Worm (Caenorhabditis elegans) whole organism, L4 larva: ENCODE data around the gene srw-119.

Experiments used
- F49E8.2 ChIP-seq: sonication (generic microtip); optimal IDR thresholded peaks from 2 replicates; lab custom pipeline; 2016; ENCODE audit warnings: missing compliant biosample characterization, mild to moderate bottlenecking, missing genetic modification characterization, borderline replicate concordance
- R02D3.7 ChIP-seq: fragments of 150-350 bp; sonication (generic microtip); optimal IDR thresholded peaks from 3 replicates; lab custom pipeline; 2014; ENCODE audit warnings: missing biosample characterization, missing genetic modification characterization
- T26A8.4 ChIP-seq: fragments of 200-800 bp; sonication (Bioruptor generic); IDR thresholded peaks from 2 replicates; pipeline ENCODE4 v1.3.6; 2022; ENCODE audit warnings: missing genetic modification characterization, missing compliant biosample characterization
- aha-1 ChIP-seq: fragments of 150-350 bp; peaks from one replicate; lab custom pipeline; 2014; ENCODE audit warnings: missing biosample characterization, missing genetic modification characterization
- aly-2 ChIP-seq: sonication (generic microtip); optimal IDR thresholded peaks from 2 replicates; lab custom pipeline; 2018; ENCODE audit warnings: missing biosample characterization, missing genetic modification characterization
- attf-4 ChIP-seq: sonication (generic microtip); optimal IDR thresholded peaks from 3 replicates; lab custom pipeline; 2017; ENCODE audit warnings: missing biosample characterization, missing genetic modification characterization
- ceh-20 ChIP-seq: fragments of 200-800 bp; sonication (Bioruptor generic); IDR thresholded peaks from 2 replicates; pipeline ENCODE4 v1.3.6; 2022; ENCODE audit warnings: missing genetic modification reagents, missing genetic modification characterization, missing compliant biosample characterization
- ceh-28 ChIP-seq: fragments of 150-350 bp; optimal IDR thresholded peaks from 2 replicates; lab custom pipeline; 2014; ENCODE audit warnings: missing biosample characterization, missing genetic modification reagents, missing genetic modification characterization
- ceh-32 ChIP-seq: sonication (generic microtip); optimal IDR thresholded peaks from 2 replicates; lab custom pipeline; 2016; ENCODE audit warnings: mild to moderate bottlenecking, missing genetic modification characterization, missing compliant biosample characterization; ENCODE audit not compliant: poor library complexity
- ceh-62 ChIP-seq: sonication (generic microtip); optimal IDR thresholded peaks from 2 replicates; lab custom pipeline; 2017; ENCODE audit warnings: missing biosample characterization, missing genetic modification characterization
- daf-12 ChIP-seq: fragments of 150-350 bp; optimal IDR thresholded peaks from 2 replicates; lab custom pipeline; 2014; ENCODE audit warnings: missing biosample characterization, missing genetic modification reagents, missing genetic modification characterization
- daf-16 ChIP-seq, 3 experiments: sonication (generic microtip); optimal IDR thresholded peaks; 2 replicates each; lab custom pipeline; 2016 to 2017; ENCODE audit warnings: missing genetic modification characterization in 3 of 3, missing genetic modification reagents in 3 of 3, mild to moderate bottlenecking in 2 of 3, missing compliant biosample characterization in 2 of 3, missing biosample characterization in 1 of 3, moderate library complexity in 1 of 3
- dmd-6 ChIP-seq: fragments of 200-800 bp; sonication (Bioruptor generic); IDR thresholded peaks from 2 replicates; pipeline ENCODE4 v1.3.6; 2022; ENCODE audit warnings: missing genetic modification reagents, missing genetic modification characterization, missing compliant biosample characterization
- duxl-1 ChIP-seq: sonication (generic microtip); optimal IDR thresholded peaks from 2 replicates; lab custom pipeline; 2016; ENCODE audit warnings: mild to moderate bottlenecking, missing genetic modification characterization, moderate library complexity, missing compliant biosample characterization; ENCODE audit not compliant: poor library complexity
- dve-1 ChIP-seq: sonication (generic microtip); optimal IDR thresholded peaks from 2 replicates; lab custom pipeline; 2017; ENCODE audit warnings: antibody characterized with exemption, mild to moderate bottlenecking, missing genetic modification characterization, missing compliant biosample characterization; ENCODE audit not compliant: insufficient read depth
- hif-1 ChIP-seq, 2 experiments: sonication (generic microtip); optimal IDR thresholded peaks; 2 replicates each; lab custom pipeline; 2016 to 2017; ENCODE audit warnings: missing compliant biosample characterization in 2 of 2, missing genetic modification characterization in 2 of 2, missing genetic modification reagents in 2 of 2, missing genotype in 2 of 2, mild to moderate bottlenecking in 1 of 2
- hmg-1.1 ChIP-seq: fragments of 200-800 bp; sonication (Bioruptor generic); IDR thresholded peaks from 2 replicates; pipeline ENCODE4 v1.3.6; 2022; ENCODE audit warnings: missing genetic modification reagents, missing genetic modification characterization, missing compliant biosample characterization
- jun-1 ChIP-seq: fragments of 150-350 bp; optimal IDR thresholded peaks from 2 replicates; lab custom pipeline; 2014; ENCODE audit warnings: missing biosample characterization, missing genetic modification reagents, missing genetic modification characterization
- lin-13 ChIP-seq: fragments of 150-350 bp; optimal IDR thresholded peaks from 2 replicates; lab custom pipeline; 2014; ENCODE audit warnings: missing biosample characterization, missing genetic modification reagents, missing genetic modification characterization
- lir-3 ChIP-seq: sonication (generic microtip); optimal IDR thresholded peaks from 2 replicates; lab custom pipeline; 2016; ENCODE audit warnings: mild to moderate bottlenecking, missing genetic modification characterization, missing compliant biosample characterization
- mdl-1 ChIP-seq, 2 experiments: fragments of 150-350 bp in 1 of 2; sonication (generic microtip) in 1 of 2; optimal IDR thresholded peaks; 2 replicates each; lab custom pipeline; 2014 to 2017; ENCODE audit warnings: missing biosample characterization in 2 of 2, missing genetic modification characterization in 2 of 2
- mdt-29 ChIP-seq: fragments of 200-800 bp; sonication (Bioruptor generic); IDR thresholded peaks from 2 replicates; pipeline ENCODE4 v1.3.6; 2022; ENCODE audit warnings: missing genetic modification reagents, missing genetic modification characterization, missing compliant biosample characterization
- mep-1 ChIP-seq: fragments of 150-350 bp; sonication (generic microtip); optimal IDR thresholded peaks from 3 replicates; lab custom pipeline; 2014; ENCODE audit warnings: missing biosample characterization, missing genetic modification characterization
- mes-2 ChIP-seq: sonication (generic microtip); optimal IDR thresholded peaks from 2 replicates; lab custom pipeline; 2016; ENCODE audit warnings: missing genotype, mild to moderate bottlenecking, missing genetic modification characterization, missing compliant biosample characterization; ENCODE audit not compliant: poor library complexity, severe bottlenecking
- nhr-28 ChIP-seq: fragments of 150-350 bp; optimal IDR thresholded peaks from 2 replicates; lab custom pipeline; 2014; ENCODE audit warnings: missing biosample characterization, missing genetic modification characterization
- nhr-42 ChIP-seq: fragments of 200-800 bp; sonication (Bioruptor generic); IDR thresholded peaks from 2 replicates; pipeline ENCODE4 v1.3.6; 2022; ENCODE audit warnings: missing genetic modification characterization, missing compliant biosample characterization
- nhr-77 ChIP-seq: fragments of 150-350 bp; optimal IDR thresholded peaks from 2 replicates; lab custom pipeline; 2014; ENCODE audit warnings: missing biosample characterization, missing genetic modification characterization
- pha-4 ChIP-seq, 2 experiments: fragments of 150-350 bp in 1 of 2; fragments of 200-800 bp in 1 of 2; sonication (Bioruptor generic) in 1 of 2; IDR thresholded peaks in 1 of 2; optimal IDR thresholded peaks in 1 of 2; 2 replicates each; pipeline versions ENCODE4 v1.3.6 to Lab custom; 2014 to 2022; ENCODE audit warnings: missing genetic modification characterization in 2 of 2, missing genetic modification reagents in 2 of 2, missing biosample characterization in 1 of 2, missing compliant biosample characterization in 1 of 2
- set-16 ChIP-seq: fragments of 200-800 bp; sonication (Bioruptor generic); IDR thresholded peaks from 2 replicates; pipeline ENCODE4 v1.3.6; 2022; ENCODE audit warnings: missing genetic modification reagents, missing genetic modification characterization, missing compliant biosample characterization
- snpc-4 ChIP-seq: fragments of 150-350 bp; optimal IDR thresholded peaks from 2 replicates; lab custom pipeline; 2014; ENCODE audit warnings: missing biosample characterization, missing genetic modification characterization
- unc-39 ChIP-seq: sonication (generic microtip); optimal IDR thresholded peaks from 2 replicates; lab custom pipeline; 2017; ENCODE audit warnings: missing biosample characterization, missing genetic modification characterization
- unc-62 ChIP-seq, 3 experiments: fragments of 150-350 bp in 1 of 3; sonication (generic microtip); optimal IDR thresholded peaks in 2 of 3; peaks in 1 of 3; 1 replicate in 1 of 3; 2 replicates in 2 of 3; lab custom pipeline; 2014 to 2017; ENCODE audit warnings: missing biosample characterization in 3 of 3, missing genetic modification characterization in 3 of 3, missing genetic modification reagents in 3 of 3, missing genotype in 1 of 3
- zfp-2 ChIP-seq: sonication (generic microtip); optimal IDR thresholded peaks from 2 replicates; lab custom pipeline; 2016; ENCODE audit warnings: mild to moderate bottlenecking, missing genetic modification characterization, missing compliant biosample characterization
- zfp-3 ChIP-seq: fragments of 200-800 bp; sonication (Bioruptor generic); conservative IDR thresholded peaks from 2 replicates; pipeline ENCODE4 v1.3.6; 2022; ENCODE audit warnings: missing genetic modification reagents, missing genetic modification characterization, missing compliant biosample characterization

Gene srw-119

DNA sequence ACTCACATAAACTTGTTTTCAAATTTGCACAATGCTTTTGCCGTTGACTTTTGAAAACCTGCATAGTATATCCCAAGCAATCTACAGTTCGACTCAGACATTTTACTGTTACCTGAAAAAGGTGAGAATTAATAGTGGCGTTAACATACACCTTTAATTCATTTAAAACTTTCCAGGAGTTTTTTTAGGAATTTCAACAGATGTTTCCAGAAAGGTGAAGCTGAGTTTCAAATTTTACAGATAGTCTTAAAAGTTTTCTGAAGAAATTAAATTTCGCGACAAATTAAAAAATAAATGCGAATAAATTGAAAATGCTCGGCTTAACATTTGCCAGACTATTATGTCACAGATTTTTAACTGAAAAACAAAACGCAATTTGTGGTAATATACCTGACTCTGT, at the start of gene srw-119:
Gene srw-119, minus strand, starts transcription at position 101 of the 400 bp plus-strand sequence.
- TF ChIP-seq unc-39 = no peak
- no peak for TF ChIP-seq attf-4 (tag; lab: Kevin White, UChicago)
- no peak for TF ChIP-seq daf-12 (tag; lab: Kevin White, UChicago)
- no peak for TF ChIP-seq zfp-3 (GFP tag; lab: Robert Waterston, UW)
- TF ChIP-seq nhr-42 (GFP tag; lab: Robert Waterston, UW) = no peak
- no peak for TF ChIP-seq nhr-28
- no peak for TF ChIP-seq zfp-2 (tag; lab: Kevin White, UChicago)
- no peak for TF ChIP-seq duxl-1 (tag; lab: Kevin White, UChicago)
- TF ChIP-seq hif-1 (tag; optimal IDR thresholded peaks at IDR 0.05; lab: Kevin White, UChicago) = no peak
- no peak for TF ChIP-seq daf-16 (GFP tag; optimal IDR thresholded peaks at IDR 0.05; lab: Kevin White, UChicago)
- no peak for TF ChIP-seq daf-16 (tag; optimal IDR thresholded peaks at IDR 0.05; lab: Kevin White, UChicago)
- TF ChIP-seq R02D3.7 = no peak
- TF ChIP-seq, all 104 proteins: peak for 0

DNA sequence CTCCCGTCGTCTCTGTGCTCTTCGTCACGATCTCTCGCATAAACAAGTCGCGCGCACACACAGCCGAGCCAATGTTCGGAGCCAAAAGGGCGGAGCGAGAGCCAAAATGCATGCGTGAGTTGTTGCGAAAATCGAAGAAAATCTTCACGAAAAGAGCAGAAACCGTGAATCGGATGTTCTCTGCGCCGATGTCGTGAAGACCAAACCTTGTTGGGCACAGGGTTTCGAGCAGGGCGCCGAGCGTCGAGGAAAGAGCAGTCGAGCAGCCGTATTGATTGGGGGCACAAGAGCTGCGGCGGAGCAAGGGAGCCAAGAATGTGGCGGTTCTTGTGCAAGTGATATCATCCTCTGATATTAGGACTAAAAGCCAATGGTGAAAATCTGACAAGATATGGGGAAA, 46.7 kb upstream of the srw-119 start:
- no peak for TF ChIP-seq lin-13 (GFP tag; lab: Kevin White, UChicago)
- no peak for TF ChIP-seq mes-2 (tag; lab: Kevin White, UChicago)
- no peak for TF ChIP-seq ceh-20 (GFP tag; lab: Robert Waterston, UW)
- no peak for TF ChIP-seq dmd-6 (GFP tag; lab: Robert Waterston, UW)
- TF ChIP-seq unc-62 (GFP tag; optimal IDR thresholded peaks at IDR 0.05 in 1 of 2; lab: Kevin White, UChicago) = no peak
- no peak for TF ChIP-seq unc-62 (tag; optimal IDR thresholded peaks at IDR 0.05; lab: Kevin White, UChicago)
- no peak for TF ChIP-seq ceh-62 (tag; lab: Kevin White, UChicago)
- peak; percentile 72 for TF ChIP-seq set-16 (GFP tag; lab: Robert Waterston, UW)
- no peak for TF ChIP-seq hmg-1.1 (GFP tag; lab: Robert Waterston, UW)
- no peak for TF ChIP-seq mdl-1 (tag; optimal IDR thresholded peaks at IDR 0.05; lab: Kevin White, UChicago)
- peak; percentile 83 for TF ChIP-seq aha-1 (tag; lab: Kevin White, UChicago)

DNA sequence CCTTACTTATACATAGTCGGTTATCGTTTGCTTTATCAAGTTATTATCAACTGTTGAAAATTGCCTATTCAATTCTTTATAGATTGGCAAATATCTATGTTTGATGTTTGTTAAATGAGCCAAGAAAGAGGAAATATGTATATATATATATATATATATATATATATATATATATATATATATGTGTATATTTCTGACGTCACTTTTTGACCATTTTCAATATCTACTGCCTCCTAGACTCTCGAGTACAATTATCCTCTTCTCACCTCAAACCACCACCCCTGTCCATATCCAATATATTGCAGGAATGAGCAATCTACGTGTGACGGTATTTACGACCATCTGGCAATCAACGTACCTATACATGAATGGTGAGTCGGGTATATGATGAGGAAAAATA, 45.2 kb upstream of the srw-119 start, which contains the start of gene F59D6.1:
Gene F59D6.1, plus strand, starts transcription at position 301 of the 400 bp plus-strand sequence.
- TF ChIP-seq F49E8.2 (no peak), snpc-4 (tag; lab: Kevin White, UChicago) (no peak), dve-1 (no peak), mep-1 (tag; lab: Kevin White, UChicago) (no peak), daf-16 (GFP tag; optimal IDR thresholded peaks at IDR 0.05; lab: Kevin White, UChicago) (no peak), daf-16 (tag; optimal IDR thresholded peaks at IDR 0.05; lab: Kevin White, UChicago) (no peak), nhr-77 (tag; lab: Kevin White, UChicago) (no peak), pha-4 (GFP tag; IDR thresholded peaks at IDR 0.05; lab: Robert Waterston, UW) (no peak), pha-4 (tag; optimal IDR thresholded peaks at IDR 0.05; lab: Kevin White, UChicago) (no peak), lir-3 (tag; lab: Kevin White, UChicago) (no peak), jun-1 (tag; lab: Kevin White, UChicago) (no peak), T26A8.4 (no peak), ceh-62 (tag; lab: Kevin White, UChicago) (no peak), ceh-32 (tag; lab: Kevin White, UChicago) (no peak), ceh-20 (GFP tag; lab: Robert Waterston, UW) (no peak), hif-1 (tag; optimal IDR thresholded peaks at IDR 0.05; lab: Kevin White, UChicago) (no peak), hmg-1.1 (GFP tag; lab: Robert Waterston, UW) (no peak), daf-12 (tag; lab: Kevin White, UChicago) (no peak), aly-2 (tag; lab: Kevin White, UChicago) (no peak), mdt-29 (GFP tag; lab: Robert Waterston, UW) (no peak), ceh-28 (tag; lab: Kevin White, UChicago) (no peak)
